Fruit fly (Drosophila melanogaster) whole organism, embryonic: ENCODE data around the gene TwdlO.
A peak's percentile ranks its signal among the peaks of the same experiment; 100 is the strongest.

ENCODE experiments used
- Antp ChIP-seq: fragments of 200-800 bp; sonication (Bioruptor generic); optimal IDR thresholded peaks from 3 replicates; lab custom pipeline; 2016; ENCODE audit warnings: missing biosample characterization, missing genetic modification characterization
- B-H2 ChIP-seq: fragments of 200-800 bp; sonication (Bioruptor generic); optimal IDR thresholded peaks from 2 replicates; lab custom pipeline; 2018; ENCODE audit warnings: missing biosample characterization, mild to moderate bottlenecking, missing genetic modification characterization
- CG10267 ChIP-seq: fragments of 200-800 bp; sonication (Bioruptor generic); optimal IDR thresholded peaks from 2 replicates; lab custom pipeline; 2018; ENCODE audit warnings: missing biosample characterization, mild to moderate bottlenecking, missing genetic modification characterization, moderate library complexity
- CG11398 ChIP-seq: fragments of 200-800 bp; sonication (Bioruptor generic); optimal IDR thresholded peaks from 2 replicates; lab custom pipeline; 2016; ENCODE audit warnings: missing biosample characterization, missing genetic modification characterization
- CG12769 ChIP-seq: fragments of 200-800 bp; sonication (Bioruptor generic); optimal IDR thresholded peaks from 2 replicates; lab custom pipeline; 2019; ENCODE audit warnings: missing biosample characterization, mild to moderate bottlenecking, missing genetic modification characterization, moderate library complexity
- CG12942 ChIP-seq: fragments of 200-800 bp; sonication (Bioruptor generic); optimal IDR thresholded peaks from 3 replicates; lab custom pipeline; 2016; ENCODE audit warnings: missing biosample characterization, missing genetic modification characterization
- CG14014 ChIP-seq: fragments of 200-800 bp; sonication (Bioruptor generic); IDR thresholded peaks from 2 replicates; pipeline ENCODE4 v1.3.6; 2022; ENCODE audit warnings: missing biosample characterization, missing genetic modification characterization
- CG14710 ChIP-seq: fragments of 200-800 bp; sonication (Bioruptor generic); optimal IDR thresholded peaks from 3 replicates; lab custom pipeline; 2019; ENCODE audit warnings: missing biosample characterization, mild to moderate bottlenecking, missing genetic modification characterization, moderate library complexity
- CG16815 ChIP-seq: fragments of 200-800 bp; sonication (Bioruptor generic); optimal IDR thresholded peaks from 3 replicates; lab custom pipeline; 2017; ENCODE audit warnings: missing biosample characterization, mild to moderate bottlenecking, missing genetic modification characterization
- CG17612 ChIP-seq: fragments of 200-800 bp; sonication (Bioruptor generic); IDR thresholded peaks from 2 replicates; pipeline ENCODE4 v1.3.6; 2022; ENCODE audit warnings: missing biosample characterization, missing genetic modification characterization
- CG2116 ChIP-seq: fragments of 200-800 bp; sonication (Bioruptor generic); optimal IDR thresholded peaks from 3 replicates; lab custom pipeline; 2018; ENCODE audit warnings: missing biosample characterization, mild to moderate bottlenecking, missing genetic modification characterization
- CG3407 ChIP-seq: fragments of 200-800 bp; sonication (Bioruptor generic); optimal IDR thresholded peaks from 2 replicates; lab custom pipeline; 2018; ENCODE audit warnings: missing biosample characterization, mild to moderate bottlenecking, missing genetic modification characterization
- CG3726 ChIP-seq: fragments of 200-800 bp; sonication (Bioruptor generic); IDR thresholded peaks from 3 replicates; pipeline ENCODE4, ENCODE4 v1.3.6; 2022; ENCODE audit warnings: missing biosample characterization, missing genetic modification characterization
- CG4404 ChIP-seq: fragments of 200-800 bp; sonication (Bioruptor generic); IDR thresholded peaks from 2 replicates; pipeline ENCODE4 v1.3.6; 2022; ENCODE audit warnings: missing biosample characterization, missing genetic modification characterization
- CG4424 ChIP-seq: fragments of 200-800 bp; sonication (Bioruptor generic); optimal IDR thresholded peaks from 3 replicates; lab custom pipeline; 2016; ENCODE audit warnings: missing biosample characterization, missing genetic modification characterization
- CG4707 ChIP-seq: fragments of 200-800 bp; sonication (Bioruptor generic); optimal IDR thresholded peaks from 2 replicates; lab custom pipeline; 2018; ENCODE audit warnings: missing biosample characterization, mild to moderate bottlenecking, missing genetic modification characterization, moderate library complexity
- CG5180 ChIP-seq: fragments of 200-800 bp; sonication (Bioruptor generic); optimal IDR thresholded peaks from 3 replicates; lab custom pipeline; 2017; ENCODE audit warnings: missing biosample characterization, missing genetic modification characterization, mild to moderate bottlenecking, moderate library complexity, missing genetic modification reagents
- CG6175 ChIP-seq: fragments of 200-800 bp; sonication (Bioruptor generic); IDR thresholded peaks from 3 replicates; pipeline ENCODE4 v1.3.6; 2022; ENCODE audit warnings: missing biosample characterization, missing genetic modification characterization
- CG6765 ChIP-seq: fragments of 200-800 bp; sonication (Bioruptor generic); optimal IDR thresholded peaks from 3 replicates; lab custom pipeline; 2017; ENCODE audit warnings: missing biosample characterization, mild to moderate bottlenecking, missing genetic modification characterization
- CG9437 ChIP-seq: fragments of 200-800 bp; sonication (Bioruptor generic); optimal IDR thresholded peaks from 2 replicates; lab custom pipeline; 2018; ENCODE audit warnings: missing biosample characterization, mild to moderate bottlenecking, missing genetic modification characterization
- CkIIα-i1 ChIP-seq: fragments of 200-800 bp; sonication (Bioruptor generic); IDR thresholded peaks from 2 replicates; pipeline ENCODE4 v1.3.6; 2022; ENCODE audit warnings: missing biosample characterization, missing genetic modification characterization
- Dip2 ChIP-seq: fragments of 200-800 bp; sonication (Bioruptor generic); IDR thresholded peaks from 2 replicates; pipeline ENCODE4 v1.3.6; 2022; ENCODE audit warnings: missing biosample characterization, missing genetic modification characterization
- Doc3 ChIP-seq: fragments of 200-800 bp; sonication (Bioruptor generic); IDR thresholded peaks from 3 replicates; pipeline ENCODE4 v1.3.6; 2022; ENCODE audit warnings: missing biosample characterization, missing genetic modification characterization; ENCODE audit not compliant: partially characterized antibody
- Dp ChIP-seq: fragments of 200-800 bp; sonication (Bioruptor generic); optimal IDR thresholded peaks from 2 replicates; lab custom pipeline; 2018; ENCODE audit warnings: missing biosample characterization, mild to moderate bottlenecking, missing genetic modification characterization, moderate library complexity
- GATAe ChIP-seq: fragments of 200-800 bp; sonication (Bioruptor generic); conservative IDR thresholded peaks from 2 replicates; pipeline ENCODE4 v1.3.6; 2022; ENCODE audit warnings: missing biosample characterization, missing genetic modification characterization
- HHEX ChIP-seq: fragments of 200-800 bp; sonication (Bioruptor generic); optimal IDR thresholded peaks from 3 replicates; lab custom pipeline; 2017; ENCODE audit warnings: missing biosample characterization, mild to moderate bottlenecking, missing genetic modification characterization, missing genetic modification reagents
- HLHmδ ChIP-seq: fragments of 200-800 bp; sonication (Bioruptor generic); optimal IDR thresholded peaks from 2 replicates; lab custom pipeline; 2018; ENCODE audit warnings: missing biosample characterization, mild to moderate bottlenecking, missing genetic modification characterization, moderate library complexity
- Hey ChIP-seq: fragments of 200-800 bp; sonication (Bioruptor generic); optimal IDR thresholded peaks from 3 replicates; lab custom pipeline; 2018; ENCODE audit warnings: missing biosample characterization, mild to moderate bottlenecking, missing genetic modification characterization
- Hr3 ChIP-seq: fragments of 200-800 bp; sonication (Bioruptor generic); optimal IDR thresholded peaks from 3 replicates; lab custom pipeline; 2016; ENCODE audit warnings: missing biosample characterization, missing genetic modification characterization
- Hr39 ChIP-seq: fragments of >200 bp; optimal IDR thresholded peaks from 2 replicates; lab custom pipeline; 2017
- Lhr ChIP-seq: fragments of 200-800 bp; sonication (Bioruptor generic); optimal IDR thresholded peaks from 3 replicates; lab custom pipeline; 2017; ENCODE audit warnings: mild to moderate bottlenecking, missing biosample characterization, missing genetic modification reagents, missing genetic modification characterization
- Max ChIP-seq: fragments of 200-800 bp; sonication (Bioruptor generic); optimal IDR thresholded peaks from 2 replicates; lab custom pipeline; 2016; ENCODE audit warnings: missing biosample characterization, mild to moderate bottlenecking, missing genetic modification characterization
- Meics ChIP-seq: fragments of 200-800 bp; sonication (Bioruptor generic); optimal IDR thresholded peaks from 2 replicates; lab custom pipeline; 2017; ENCODE audit warnings: missing biosample characterization, mild to moderate bottlenecking, missing genetic modification characterization
- Nf-YB ChIP-seq: fragments of 200-800 bp; sonication (Bioruptor generic); optimal IDR thresholded peaks from 3 replicates; lab custom pipeline; 2019; ENCODE audit warnings: missing biosample characterization, mild to moderate bottlenecking, missing genetic modification characterization, moderate library complexity
- Oaz ChIP-seq: fragments of 200-800 bp; sonication (Bioruptor generic); IDR thresholded peaks from 2 replicates; pipeline ENCODE4 v1.3.6; 2022; ENCODE audit warnings: missing biosample characterization, missing genetic modification characterization
- Six4 ChIP-seq: fragments of 200-800 bp; sonication (Bioruptor generic); optimal IDR thresholded peaks from 2 replicates; lab custom pipeline; 2016; ENCODE audit warnings: missing biosample characterization, missing genetic modification characterization
- amos ChIP-seq: fragments of 200-800 bp; sonication (Bioruptor generic); IDR thresholded peaks from 2 replicates; pipeline ENCODE4 v1.3.6; 2022; ENCODE audit warnings: missing biosample characterization, missing genetic modification characterization; ENCODE audit not compliant: partially characterized antibody
- cg ChIP-seq: fragments of 200-800 bp; sonication (Bioruptor generic); optimal IDR thresholded peaks from 3 replicates; lab custom pipeline; 2019; ENCODE audit warnings: missing biosample characterization, mild to moderate bottlenecking, missing genetic modification characterization, moderate library complexity
- chinmo ChIP-seq: fragments of 200-800 bp; sonication (Bioruptor generic); IDR thresholded peaks from 4 replicates; pipeline ENCODE4 v1.3.6; 2022; ENCODE audit warnings: missing biosample characterization, missing genetic modification characterization; ENCODE audit not compliant: partially characterized antibody
- crc ChIP-seq: fragments of 200-800 bp; sonication (Bioruptor generic); optimal IDR thresholded peaks from 2 replicates; lab custom pipeline; 2016; ENCODE audit warnings: missing biosample characterization, missing genetic modification characterization
- dmrt99B ChIP-seq: fragments of 200-800 bp; sonication (Bioruptor generic); optimal IDR thresholded peaks from 2 replicates; lab custom pipeline; 2018; ENCODE audit warnings: missing biosample characterization, mild to moderate bottlenecking, missing genetic modification characterization, moderate library complexity
- eyg ChIP-seq: fragments of 200-800 bp; sonication (Bioruptor generic); optimal IDR thresholded peaks from 3 replicates; lab custom pipeline; 2016; ENCODE audit warnings: missing biosample characterization, missing genetic modification characterization
- gem ChIP-seq: fragments of 200-800 bp; sonication (Bioruptor generic); optimal IDR thresholded peaks from 2 replicates; lab custom pipeline; 2019; ENCODE audit warnings: missing biosample characterization, mild to moderate bottlenecking, missing genetic modification characterization, moderate library complexity
- grn ChIP-seq: fragments of 200-800 bp; sonication (Bioruptor generic); optimal IDR thresholded peaks from 3 replicates; lab custom pipeline; 2017; ENCODE audit warnings: missing biosample characterization, missing genetic modification characterization
- knrl ChIP-seq: fragments of 200-800 bp; sonication (Bioruptor generic); IDR thresholded peaks from 3 replicates; pipeline ENCODE4 v1.3.6; 2022; ENCODE audit warnings: missing biosample characterization, missing genetic modification characterization; ENCODE audit not compliant: partially characterized antibody
- lab ChIP-seq: fragments of 200-800 bp; sonication (Bioruptor generic); optimal IDR thresholded peaks from 3 replicates; lab custom pipeline; 2017; ENCODE audit warnings: missing biosample characterization, missing genetic modification characterization, mild to moderate bottlenecking, moderate library complexity, missing genetic modification reagents
- nau ChIP-seq: fragments of 200-800 bp; sonication (Bioruptor generic); optimal IDR thresholded peaks from 3 replicates; lab custom pipeline; 2017; ENCODE audit warnings: missing biosample characterization, mild to moderate bottlenecking, missing genetic modification characterization, missing genetic modification reagents
- nerfin-1 ChIP-seq: fragments of 200-800 bp; sonication (Bioruptor generic); optimal IDR thresholded peaks from 3 replicates; lab custom pipeline; 2019; ENCODE audit warnings: missing biosample characterization, mild to moderate bottlenecking, missing genetic modification characterization, moderate library complexity
- rib ChIP-seq: fragments of 200-800 bp; sonication (Bioruptor generic); IDR thresholded peaks from 2 replicates; pipeline ENCODE4 v1.3.6; 2022; ENCODE audit warnings: missing biosample characterization, missing genetic modification characterization
- sqz ChIP-seq: fragments of 200-800 bp; sonication (Bioruptor generic); optimal IDR thresholded peaks from 3 replicates; lab custom pipeline; 2018; ENCODE audit warnings: missing biosample characterization, mild to moderate bottlenecking, missing genetic modification characterization
- ttk ChIP-seq: fragments of 200-800 bp; sonication (Bioruptor generic); IDR thresholded peaks from 2 replicates; pipeline ENCODE4 v2.1.2; 2022; ENCODE audit warnings: missing biosample characterization, missing genetic modification characterization

The TwdlO gene

DNA sequence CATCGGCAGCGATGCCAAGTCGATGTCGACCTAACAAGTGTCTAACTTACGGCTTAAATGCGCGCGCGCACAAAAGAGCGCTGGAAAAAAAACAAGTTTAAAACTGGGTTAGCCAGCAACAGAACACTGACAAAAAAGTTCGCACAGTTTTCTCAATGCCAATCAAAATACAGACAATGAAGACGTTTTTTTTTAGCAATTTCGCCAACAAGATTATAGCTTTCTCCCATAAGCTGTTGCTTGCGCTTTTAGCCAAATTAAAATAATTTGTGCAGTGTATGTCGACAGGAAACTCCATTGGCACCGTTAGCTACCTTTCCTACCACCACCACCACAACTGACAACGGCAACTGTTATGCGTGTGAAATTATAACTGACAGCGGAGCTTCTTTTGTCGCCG is 28.1 kb upstream of the TwdlO start (continued):
- TF ChIP-seq CG6175: no peak
- TF ChIP-seq knrl: no peak
- no peak for TF ChIP-seq Dip2 (GFP tag; lab: Robert Waterston, UW)
- peak; percentile 27 for TF ChIP-seq CG4424 (GFP tag; lab: Kevin White, UChicago)
- TF ChIP-seq cg (GFP tag; lab: Kevin White, UChicago): no peak
- TF ChIP-seq CG9437: no peak
- TF ChIP-seq GATAe (GFP tag; lab: Robert Waterston, UW): no peak
- peak; percentile 79 for TF ChIP-seq dmrt99B
- TF ChIP-seq ttk (GFP tag; lab: Robert Waterston, UW): peak; percentile 72
- TF ChIP-seq sqz (GFP tag; lab: Kevin White, UChicago): no peak
- no peak for TF ChIP-seq CG17612
- no peak for TF ChIP-seq Doc3 (GFP tag; lab: Robert Waterston, UW)
- TF ChIP-seq Nf-YB (GFP tag; lab: Kevin White, UChicago): no peak
- TF ChIP-seq Hr3 (GFP tag; lab: Kevin White, UChicago): peak; percentile 25
- no peak for TF ChIP-seq HLHmδ (GFP tag; lab: Kevin White, UChicago)
- TF ChIP-seq CkIIα-i1 (GFP tag; lab: Robert Waterston, UW): 0 out of 2 replicates have a peak, but pooled peaks have one; percentile 46
- TF ChIP-seq grn (GFP tag; lab: Kevin White, UChicago): no peak
- TF ChIP-seq CG3726 (GFP tag; lab: Robert Waterston, UW): 0 out of 3 replicates have a peak, but pooled peaks have one; percentile 44
- TF ChIP-seq Max (GFP tag; lab: Kevin White, UChicago): no peak
- TF ChIP-seq rib (GFP tag; lab: Robert Waterston, UW): no peak
- TF ChIP-seq CG11398 (GFP tag; lab: Kevin White, UChicago): no peak
- no peak for TF ChIP-seq Hey (tag; lab: Kevin White, UChicago)
- peak; percentile 34 for TF ChIP-seq CG12769
- no peak for TF ChIP-seq amos
- no peak for TF ChIP-seq Hr39 (lab: Kevin White, UChicago)
- peak; percentile 11 for TF ChIP-seq CG12942 (GFP tag; lab: Kevin White, UChicago)
- peak; percentile 65 for TF ChIP-seq Meics (GFP tag; lab: Kevin White, UChicago)
- TF ChIP-seq CG3407 (GFP tag; lab: Kevin White, UChicago): peak; percentile 4
- TF ChIP-seq nerfin-1 (tag; lab: Kevin White, UChicago): no peak
- TF ChIP-seq Lhr (GFP tag; lab: Kevin White, UChicago): no peak
- peak; percentile 5 for TF ChIP-seq CG6765 (GFP tag; lab: Kevin White, UChicago)
- TF ChIP-seq chinmo (GFP tag; lab: Robert Waterston, UW): no peak
- peak; percentile 65 for TF ChIP-seq CG14014 (GFP tag; lab: Robert Waterston, UW)
- no peak for TF ChIP-seq CG2116 (GFP tag; lab: Kevin White, UChicago)
- 0 out of 2 replicates have a peak, but pooled peaks have one; percentile 24 for TF ChIP-seq CG4404 (GFP tag; lab: Robert Waterston, UW)
- TF ChIP-seq Oaz (GFP tag; lab: Robert Waterston, UW): no peak
- TF ChIP-seq B-H2 (GFP tag; lab: Kevin White, UChicago): no peak
- TF ChIP-seq Six4 (GFP tag; lab: Kevin White, UChicago): no peak
- no peak for TF ChIP-seq CG4707
- no peak for TF ChIP-seq crc (GFP tag; lab: Kevin White, UChicago)
- TF ChIP-seq nau (GFP tag; lab: Kevin White, UChicago): peak; percentile 47
- TF ChIP-seq CG10267: no peak
- peak; percentile 31 for TF ChIP-seq CG5180
- TF ChIP-seq CG14710: no peak
- peak; percentile 54 for TF ChIP-seq Antp (GFP tag; lab: Kevin White, UChicago)
- TF ChIP-seq gem: peak; percentile 74
- TF ChIP-seq CG16815 (GFP tag; lab: Kevin White, UChicago): no peak
- no peak for TF ChIP-seq Dp (GFP tag; lab: Kevin White, UChicago)
- TF ChIP-seq lab (GFP tag; lab: Kevin White, UChicago): peak; percentile 74
- peak; percentile 58 for TF ChIP-seq HHEX (GFP tag; lab: Kevin White, UChicago)
- peak; percentile 19 for TF ChIP-seq eyg (GFP tag; lab: Kevin White, UChicago)
